Worm (Caenorhabditis elegans) whole organism, mixed stage, embryonic: Measurements from ENCODE around the gene F48G7.4.

ENCODE experiments used
- M03D4.4 ChIP-seq: sonication (generic microtip); optimal IDR thresholded peaks from 2 replicates; lab custom pipeline; 2017; ENCODE audit warnings: mild to moderate bottlenecking, missing genetic modification characterization, missing compliant biosample characterization
- bed-3 ChIP-seq: fragments of 200-800 bp; sonication (Bioruptor generic); optimal IDR thresholded peaks from 3 replicates; lab custom pipeline; 2018; ENCODE audit warnings: mild to moderate bottlenecking, missing genetic modification characterization, moderate library complexity, missing compliant biosample characterization
- blmp-1 ChIP-seq: fragments of 150-350 bp; optimal IDR thresholded peaks from 2 replicates; lab custom pipeline; 2014; ENCODE audit warnings: missing biosample characterization, missing genetic modification characterization
- ceh-39 ChIP-seq: fragments of 150-350 bp; optimal IDR thresholded peaks from 2 replicates; lab custom pipeline; 2014; ENCODE audit warnings: missing biosample characterization, missing genetic modification characterization
- ceh-43 ChIP-seq: fragments of 200-800 bp; sonication (Bioruptor generic); optimal IDR thresholded peaks from 2 replicates; lab custom pipeline; 2018; ENCODE audit warnings: mild to moderate bottlenecking, missing genetic modification characterization, moderate library complexity, missing compliant biosample characterization
- ceh-83 ChIP-seq: fragments of 200-800 bp; sonication (Bioruptor generic); optimal IDR thresholded peaks from 2 replicates; lab custom pipeline; 2018; ENCODE audit warnings: mild to moderate bottlenecking, missing genetic modification characterization, missing compliant biosample characterization
- cnd-1 ChIP-seq: fragments of 200-800 bp; sonication (Bioruptor generic); optimal IDR thresholded peaks from 2 replicates; lab custom pipeline; 2018; ENCODE audit warnings: mild to moderate bottlenecking, missing genetic modification characterization, missing compliant biosample characterization
- drap-1 ChIP-seq: fragments of 200-800 bp; sonication (Bioruptor generic); optimal IDR thresholded peaks from 3 replicates; lab custom pipeline; 2018; ENCODE audit warnings: mild to moderate bottlenecking, missing genetic modification characterization, missing compliant biosample characterization
- elt-1 ChIP-seq: sonication (generic microtip); optimal IDR thresholded peaks from 2 replicates; lab custom pipeline; 2017; ENCODE audit warnings: missing genetic modification characterization, mild to moderate bottlenecking, missing compliant biosample characterization, antibody characterized with exemption, moderate library complexity, borderline replicate concordance; ENCODE audit not compliant: insufficient read depth
- elt-3 ChIP-seq: fragments of 150-350 bp; optimal IDR thresholded peaks from 2 replicates; lab custom pipeline; 2014; ENCODE audit warnings: missing biosample characterization, missing genetic modification characterization
- flh-1 ChIP-seq: fragments of 200-800 bp; sonication (Bioruptor generic); optimal IDR thresholded peaks from 2 replicates; lab custom pipeline; 2018; ENCODE audit warnings: mild to moderate bottlenecking, missing genetic modification characterization, moderate library complexity, missing compliant biosample characterization
- ham-2 ChIP-seq: fragments of 200-800 bp; sonication (Bioruptor generic); optimal IDR thresholded peaks from 2 replicates; lab custom pipeline; 2018; ENCODE audit warnings: mild to moderate bottlenecking, missing genetic modification characterization, missing compliant biosample characterization
- hlh-1 ChIP-seq: fragments of 150-350 bp; optimal IDR thresholded peaks from 2 replicates; lab custom pipeline; 2014; ENCODE audit warnings: missing biosample characterization, missing genetic modification reagents, missing genetic modification characterization
- lin-13 ChIP-seq: fragments of 150-350 bp; optimal IDR thresholded peaks from 2 replicates; lab custom pipeline; 2014; ENCODE audit warnings: missing biosample characterization, missing genetic modification characterization
- lin-32 ChIP-seq: fragments of 200-800 bp; sonication (Bioruptor generic); optimal IDR thresholded peaks from 2 replicates; lab custom pipeline; 2018; ENCODE audit warnings: mild to moderate bottlenecking, missing genetic modification characterization, missing compliant biosample characterization
- mab-5 ChIP-seq: fragments of 150-350 bp; optimal IDR thresholded peaks from 2 replicates; lab custom pipeline; 2014; ENCODE audit warnings: missing biosample characterization, missing genetic modification characterization
- mep-1 ChIP-seq: fragments of 150-350 bp; optimal IDR thresholded peaks from 2 replicates; lab custom pipeline; 2017; ENCODE audit warnings: missing biosample characterization, missing genetic modification reagents, missing genetic modification characterization, inconsistent platforms
- nhr-12 ChIP-seq: fragments of 150-350 bp; optimal IDR thresholded peaks from 2 replicates; lab custom pipeline; 2014; ENCODE audit warnings: missing biosample characterization, missing genetic modification characterization
- nhr-2 ChIP-seq: fragments of 150-350 bp; optimal IDR thresholded peaks from 2 replicates; lab custom pipeline; 2014; ENCODE audit warnings: missing biosample characterization, missing genetic modification characterization
- nhr-28 ChIP-seq: fragments of 150-350 bp; optimal IDR thresholded peaks from 2 replicates; lab custom pipeline; 2014; ENCODE audit warnings: missing biosample characterization, missing genetic modification characterization
- nhr-76 ChIP-seq: sonication (generic microtip); optimal IDR thresholded peaks from 2 replicates; lab custom pipeline; 2017; ENCODE audit warnings: missing biosample characterization, missing genetic modification characterization
- pha-4 ChIP-seq: fragments of 150-350 bp; optimal IDR thresholded peaks from 2 replicates; lab custom pipeline; 2018; ENCODE audit warnings: missing biosample characterization, missing genetic modification reagents, missing genetic modification characterization
- sem-2 ChIP-seq: fragments of 200-800 bp; sonication (Bioruptor generic); optimal IDR thresholded peaks from 2 replicates; lab custom pipeline; 2018; ENCODE audit warnings: mild to moderate bottlenecking, missing genetic modification characterization, missing compliant biosample characterization
- snpc-4 ChIP-seq: fragments of 150-350 bp; optimal IDR thresholded peaks from 2 replicates; lab custom pipeline; 2014; ENCODE audit warnings: missing biosample characterization, missing genetic modification characterization
- sptf-1 ChIP-seq: sonication (generic microtip); optimal IDR thresholded peaks from 2 replicates; lab custom pipeline; 2017; ENCODE audit warnings: mild to moderate bottlenecking, missing genetic modification characterization, moderate library complexity, missing compliant biosample characterization
- tbx-8 ChIP-seq: fragments of 200-800 bp; sonication (Bioruptor generic); optimal IDR thresholded peaks from 2 replicates; lab custom pipeline; 2018; ENCODE audit warnings: mild to moderate bottlenecking, missing genetic modification characterization, moderate library complexity, missing compliant biosample characterization
- unc-120 ChIP-seq: sonication (generic microtip); optimal IDR thresholded peaks from 2 replicates; lab custom pipeline; 2017; ENCODE audit warnings: missing genetic modification characterization, missing compliant biosample characterization; ENCODE audit not compliant: poor library complexity, severe bottlenecking
- unc-39 ChIP-seq: fragments of 150-350 bp; optimal IDR thresholded peaks from 2 replicates; lab custom pipeline; 2014; ENCODE audit warnings: missing biosample characterization, missing genetic modification characterization
- unc-62 ChIP-seq: fragments of 150-350 bp; optimal IDR thresholded peaks from 2 replicates; lab custom pipeline; 2014; ENCODE audit warnings: missing biosample characterization, missing genetic modification reagents, missing genetic modification characterization
- zip-8 ChIP-seq: fragments of 150-350 bp; optimal IDR thresholded peaks from 2 replicates; lab custom pipeline; 2014; ENCODE audit warnings: missing biosample characterization, missing genetic modification characterization
- ztf-11 ChIP-seq: fragments of 150-350 bp; optimal IDR thresholded peaks from 2 replicates; lab custom pipeline; 2014; ENCODE audit warnings: missing biosample characterization, missing genetic modification characterization

F48G7.4 gene

ce11 chrV:597823-598222 lies 21.4 kb upstream of the F48G7.4 start:
- no peak for TF ChIP-seq lin-13 (tag; lab: Kevin White, UChicago)
- TF ChIP-seq snpc-4 (tag; lab: Kevin White, UChicago): no peak
- TF ChIP-seq ceh-39 (tag; lab: Kevin White, UChicago): no peak
- TF ChIP-seq tbx-8 (GFP tag; lab: Kevin White, UChicago): no peak
- TF ChIP-seq ceh-43 (GFP tag; lab: Kevin White, UChicago): no peak
- no peak for TF ChIP-seq ceh-83 (GFP tag; lab: Kevin White, UChicago)
- no peak for TF ChIP-seq cnd-1 (tag; lab: Kevin White, UChicago)
- TF ChIP-seq bed-3: no peak
- TF ChIP-seq mab-5 (tag; lab: Kevin White, UChicago): no peak
- no peak for TF ChIP-seq zip-8
- TF ChIP-seq elt-1 (tag; lab: Kevin White, UChicago): no peak
- no peak for TF ChIP-seq flh-1 (GFP tag; lab: Kevin White, UChicago)
- no peak for TF ChIP-seq unc-39 (tag; lab: Kevin White, UChicago)

- no peak for TF ChIP-seq ceh-39 (tag; lab: Kevin White, UChicago)
- TF ChIP-seq ceh-43 (GFP tag; lab: Kevin White, UChicago): no peak
- TF ChIP-seq nhr-28 (tag; lab: Kevin White, UChicago): no peak
- no peak for TF ChIP-seq snpc-4 (tag; lab: Kevin White, UChicago)
- no peak for TF ChIP-seq mep-1 (tag; lab: Kevin White, UChicago)
- no peak for TF ChIP-seq unc-39 (tag; lab: Kevin White, UChicago)
- TF ChIP-seq pha-4: no peak
- no peak for TF ChIP-seq nhr-12 (tag; lab: Kevin White, UChicago)
- TF ChIP-seq sptf-1 (tag; lab: Kevin White, UChicago): no peak
- no peak for TF ChIP-seq bed-3
- TF ChIP-seq lin-32 (GFP tag; lab: Kevin White, UChicago): no peak
- no peak for TF ChIP-seq M03D4.4 (tag; lab: Kevin White, UChicago)
- TF ChIP-seq tbx-8 (GFP tag; lab: Kevin White, UChicago): no peak
- TF ChIP-seq nhr-2 (tag; lab: Kevin White, UChicago): no peak
- no peak for TF ChIP-seq elt-3 (tag; lab: Kevin White, UChicago)
- TF ChIP-seq nhr-76 (tag; lab: Kevin White, UChicago): no peak
- TF ChIP-seq lin-13 (tag; lab: Kevin White, UChicago): no peak
- no peak for TF ChIP-seq ham-2 (GFP tag; lab: Kevin White, UChicago)
- TF ChIP-seq unc-62 (GFP tag; lab: Kevin White, UChicago): no peak
- TF ChIP-seq sem-2: no peak
Measured at ce11 chrV:598626-599025, 20.6 kb upstream of the F48G7.4 start.

- no peak for TF ChIP-seq hlh-1 (tag; lab: Kevin White, UChicago)
- no peak for TF ChIP-seq snpc-4 (tag; lab: Kevin White, UChicago)
- TF ChIP-seq, all 35 proteins: peak for 0
Measured at ce11 chrV:599783-600182, 19.5 kb upstream of the F48G7.4 start.

- no peak for TF ChIP-seq elt-3 (tag; lab: Kevin White, UChicago)
- no peak for TF ChIP-seq bed-3
- no peak for TF ChIP-seq lin-32 (GFP tag; lab: Kevin White, UChicago)
- no peak for TF ChIP-seq nhr-76 (tag; lab: Kevin White, UChicago)
- no peak for TF ChIP-seq sptf-1 (tag; lab: Kevin White, UChicago)
- no peak for TF ChIP-seq ztf-11 (tag; lab: Kevin White, UChicago)
- TF ChIP-seq nhr-12 (tag; lab: Kevin White, UChicago): no peak
- no peak for TF ChIP-seq blmp-1 (tag; lab: Kevin White, UChicago)
- TF ChIP-seq drap-1 (GFP tag; lab: Kevin White, UChicago): no peak
- TF ChIP-seq unc-120: no peak
- TF ChIP-seq pha-4: no peak
- TF ChIP-seq flh-1 (GFP tag; lab: Kevin White, UChicago): no peak
- TF ChIP-seq zip-8: no peak
- TF ChIP-seq hlh-1 (tag; lab: Kevin White, UChicago): no peak
Measured at ce11 chrV:600231-600630, 19.0 kb upstream of the F48G7.4 start, which contains the start of gene nhr-251. TSS of gene nhr-251 (plus strand) at chrV:600531.

- no peak for TF ChIP-seq unc-39 (tag; lab: Kevin White, UChicago)
- no peak for TF ChIP-seq pha-4
Measured at ce11 chrV:604105-604504, 15.1 kb upstream of the F48G7.4 start, which contains the start of gene srlf-37. TSS of gene srlf-37 (minus strand) at chrV:604205.
